Worm (Caenorhabditis elegans) whole organism, late embryonic: Measurements from ENCODE around the gene abu-13.

Experiments used
- K09A11.1 ChIP-seq: sonication (generic microtip); optimal IDR thresholded peaks from 2 replicates; lab custom pipeline; 2017; ENCODE audit warnings: antibody characterized with exemption, mild to moderate bottlenecking, missing genetic modification characterization, missing compliant biosample characterization; ENCODE audit not compliant: insufficient read depth
- Y22D7AL.16 ChIP-seq: sonication (generic microtip); optimal IDR thresholded peaks from 2 replicates; lab custom pipeline; 2016; ENCODE audit warnings: missing genetic modification characterization, missing compliant biosample characterization
- ahr-1 ChIP-seq: sonication (generic microtip); optimal IDR thresholded peaks from 2 replicates; lab custom pipeline; 2016; ENCODE audit warnings: missing genetic modification characterization, missing compliant biosample characterization
- ama-1 ChIP-seq: fragments of 150-350 bp; optimal IDR thresholded peaks from 2 replicates; lab custom pipeline; 2014
- ceh-19 ChIP-seq: fragments of 200-800 bp; sonication (Bioruptor generic); optimal IDR thresholded peaks from 2 replicates; lab custom pipeline; 2018; ENCODE audit warnings: mild to moderate bottlenecking, missing genetic modification characterization, missing compliant biosample characterization
- ceh-2 ChIP-seq: sonication (generic microtip); optimal IDR thresholded peaks from 2 replicates; lab custom pipeline; 2016; ENCODE audit warnings: missing genotype, missing genetic modification characterization, missing compliant biosample characterization
- ceh-30 ChIP-seq: fragments of 150-350 bp; optimal IDR thresholded peaks from 2 replicates; lab custom pipeline; 2014; ENCODE audit warnings: missing biosample characterization, missing genetic modification characterization
- ceh-34 ChIP-seq: sonication (generic microtip); optimal IDR thresholded peaks from 2 replicates; lab custom pipeline; 2016; ENCODE audit warnings: mild to moderate bottlenecking, missing genetic modification characterization, missing compliant biosample characterization
- che-1 ChIP-seq: sonication (generic microtip); optimal IDR thresholded peaks from 2 replicates; lab custom pipeline; 2016; ENCODE audit warnings: mild to moderate bottlenecking, missing genetic modification characterization, missing compliant biosample characterization
- dve-1 ChIP-seq: sonication (generic microtip); optimal IDR thresholded peaks from 2 replicates; lab custom pipeline; 2017; ENCODE audit warnings: antibody characterized with exemption, mild to moderate bottlenecking, missing genetic modification characterization, missing compliant biosample characterization
- elt-2 ChIP-seq: sonication (generic microtip); optimal IDR thresholded peaks from 2 replicates; lab custom pipeline; 2016; ENCODE audit warnings: missing genetic modification reagents, missing genetic modification characterization, missing compliant biosample characterization
- eyg-1 ChIP-seq: sonication (generic microtip); optimal IDR thresholded peaks from 2 replicates; lab custom pipeline; 2016; ENCODE audit warnings: missing genotype, missing genetic modification characterization, missing compliant biosample characterization
- fkh-6 ChIP-seq: sonication (generic microtip); optimal IDR thresholded peaks from 2 replicates; lab custom pipeline; 2016; ENCODE audit warnings: missing genetic modification characterization, missing compliant biosample characterization
- gmeb-2 ChIP-seq: sonication (generic microtip); optimal IDR thresholded peaks from 2 replicates; lab custom pipeline; 2016; ENCODE audit warnings: missing genetic modification characterization, inconsistent platforms, missing compliant biosample characterization
- hlh-30 ChIP-seq: sonication (generic microtip); optimal IDR thresholded peaks from 2 replicates; lab custom pipeline; 2017; ENCODE audit warnings: antibody characterized with exemption, missing genetic modification characterization, missing compliant biosample characterization; ENCODE audit not compliant: insufficient read depth
- hlh-6 ChIP-seq: sonication (generic microtip); optimal IDR thresholded peaks from 2 replicates; lab custom pipeline; 2016; ENCODE audit warnings: missing genotype, missing genetic modification characterization, missing compliant biosample characterization
- hlh-8 ChIP-seq: sonication (generic microtip); optimal IDR thresholded peaks from 2 replicates; lab custom pipeline; 2016; ENCODE audit warnings: missing genotype, missing genetic modification characterization, missing compliant biosample characterization
- lim-6 ChIP-seq: sonication (generic microtip); optimal IDR thresholded peaks from 2 replicates; lab custom pipeline; 2016; ENCODE audit warnings: missing genetic modification characterization, missing compliant biosample characterization
- madf-2 ChIP-seq: sonication (generic microtip); optimal IDR thresholded peaks from 2 replicates; lab custom pipeline; 2017; ENCODE audit warnings: missing genetic modification characterization, missing compliant biosample characterization
- mec-3 ChIP-seq: sonication (generic microtip); optimal IDR thresholded peaks from 2 replicates; lab custom pipeline; 2016; ENCODE audit warnings: borderline replicate concordance, missing genetic modification characterization, missing compliant biosample characterization
- nfya-1 ChIP-seq: sonication (generic microtip); optimal IDR thresholded peaks from 2 replicates; lab custom pipeline; 2017; ENCODE audit warnings: missing genetic modification characterization, mild to moderate bottlenecking, missing compliant biosample characterization, antibody characterized with exemption, moderate library complexity
- nhr-232 ChIP-seq: sonication (generic microtip); optimal IDR thresholded peaks from 2 replicates; lab custom pipeline; 2016; ENCODE audit warnings: missing genetic modification characterization, missing compliant biosample characterization
- npax-4 ChIP-seq: sonication (generic microtip); optimal IDR thresholded peaks from 2 replicates; lab custom pipeline; 2016; ENCODE audit warnings: missing genetic modification characterization, missing compliant biosample characterization
- pat-9 ChIP-seq: fragments of 200-800 bp; sonication (Bioruptor generic); optimal IDR thresholded peaks from 2 replicates; lab custom pipeline; 2018; ENCODE audit warnings: mild to moderate bottlenecking, missing genetic modification characterization, moderate library complexity, missing compliant biosample characterization
- pax-1 ChIP-seq: fragments of 150-350 bp; optimal IDR thresholded peaks from 2 replicates; lab custom pipeline; 2014; ENCODE audit warnings: missing biosample characterization, missing genetic modification characterization
- pha-2 ChIP-seq: sonication (generic microtip); optimal IDR thresholded peaks from 2 replicates; lab custom pipeline; 2017; ENCODE audit warnings: mild to moderate bottlenecking, missing genetic modification characterization, missing compliant biosample characterization
- pha-4 ChIP-seq: fragments of 150-350 bp; optimal IDR thresholded peaks from 2 replicates; lab custom pipeline; 2018; ENCODE audit warnings: missing biosample characterization, missing genetic modification reagents, missing genetic modification characterization
- pros-1 ChIP-seq: fragments of 150-350 bp; optimal IDR thresholded peaks from 2 replicates; lab custom pipeline; 2014; ENCODE audit warnings: missing biosample characterization, missing genetic modification reagents, missing genetic modification characterization
- rnt-1 ChIP-seq: sonication (generic microtip); optimal IDR thresholded peaks from 2 replicates; lab custom pipeline; 2016; ENCODE audit warnings: missing genetic modification characterization, missing compliant biosample characterization
- sdc-2 ChIP-seq: sonication (generic microtip); optimal IDR thresholded peaks from 2 replicates; lab custom pipeline; 2016; ENCODE audit warnings: missing genotype, missing genetic modification characterization, missing compliant biosample characterization
- unc-3 ChIP-seq, 2 experiments: fragments of 200-800 bp in 1 of 2; sonication (Bioruptor generic) in 1 of 2; sonication (generic microtip) in 1 of 2; conservative IDR thresholded peaks in 1 of 2; optimal IDR thresholded peaks in 1 of 2; 2 replicates each; pipeline versions ENCODE4 v1.3.6 to Lab custom; 2016 to 2022; ENCODE audit warnings: missing compliant biosample characterization in 2 of 2, missing genetic modification characterization in 2 of 2, missing genetic modification reagents in 1 of 2
- unc-42 ChIP-seq: sonication (generic microtip); optimal IDR thresholded peaks from 2 replicates; lab custom pipeline; 2016; ENCODE audit warnings: missing genotype, missing genetic modification characterization, missing compliant biosample characterization
- unc-55 ChIP-seq: sonication (generic microtip); optimal IDR thresholded peaks from 2 replicates; lab custom pipeline; 2017; ENCODE audit warnings: missing biosample characterization, missing genetic modification reagents, missing genetic modification characterization
- unc-86 ChIP-seq: sonication (generic microtip); optimal IDR thresholded peaks from 2 replicates; lab custom pipeline; 2016; ENCODE audit warnings: missing genetic modification characterization, missing compliant biosample characterization
- zip-5 ChIP-seq: sonication (generic microtip); optimal IDR thresholded peaks from 2 replicates; lab custom pipeline; 2016; ENCODE audit warnings: missing genetic modification characterization, missing compliant biosample characterization
- ztf-16 ChIP-seq: sonication (generic microtip); optimal IDR thresholded peaks from 2 replicates; lab custom pipeline; 2017; ENCODE audit warnings: missing genetic modification characterization, missing compliant biosample characterization

abu-13 gene

ce11 chrIII:6969090-6969489 is 23.4 kb upstream of the abu-13 start, which contains the start of gene F31E3.12:
Gene F31E3.12 (plus strand): TSS chrIII:6969390.
- TF ChIP-seq ceh-19 (GFP tag; lab: Kevin White, UChicago) = no peak
- no peak for TF ChIP-seq ceh-34 (tag; lab: Kevin White, UChicago)
- TF ChIP-seq unc-86 = no peak
- no peak for TF ChIP-seq lim-6 (tag; lab: Kevin White, UChicago)
- TF ChIP-seq npax-4 (tag; lab: Kevin White, UChicago) = no peak
- no peak for TF ChIP-seq gmeb-2 (tag; lab: Kevin White, UChicago)
- no peak for TF ChIP-seq pax-1 (tag; lab: Kevin White, UChicago)
- no peak for TF ChIP-seq unc-42 (tag; lab: Kevin White, UChicago)

ce11 chrIII:6968655-6969054 is 23.0 kb upstream of the abu-13 start:
- no peak for TF ChIP-seq dve-1
- no peak for TF ChIP-seq rnt-1 (tag; lab: Kevin White, UChicago)
- no peak for TF ChIP-seq sdc-2
- TF ChIP-seq eyg-1 (tag; lab: Kevin White, UChicago) = no peak
- TF ChIP-seq pha-4 = no peak
- no peak for TF ChIP-seq mec-3 (tag; lab: Kevin White, UChicago)
- TF ChIP-seq pat-9 = no peak
- TF ChIP-seq nhr-232 = no peak
- TF ChIP-seq, all 69 proteins: peak for 0

ce11 chrIII:6968080-6968639 is 22.5 kb upstream of the abu-13 start, which contains the start of gene panl-2:
Gene panl-2 (minus strand): TSS chrIII:6968130.
- TF ChIP-seq nfya-1 (tag; lab: Kevin White, UChicago) (peak; percentile 44), unc-3 (GFP tag; conservative IDR thresholded peaks at IDR 0.05; lab: Robert Waterston, UW) (no peak), unc-3 (tag; optimal IDR thresholded peaks at IDR 0.05; lab: Kevin White, UChicago) (no peak), ahr-1 (tag; lab: Kevin White, UChicago) (no peak), ama-1 (no peak), lim-6 (tag; lab: Kevin White, UChicago) (no peak), zip-5 (no peak), eyg-1 (tag; lab: Kevin White, UChicago) (no peak), ceh-34 (tag; lab: Kevin White, UChicago) (no peak), ceh-30 (tag; lab: Kevin White, UChicago) (no peak), Y22D7AL.16 (tag; lab: Kevin White, UChicago) (no peak), hlh-30 (tag; lab: Kevin White, UChicago) (peak; percentile 82), ceh-2 (tag; lab: Kevin White, UChicago) (no peak), npax-4 (tag; lab: Kevin White, UChicago) (no peak)

ce11 chrIII:6961937-6962504 is 16.3 kb upstream of the abu-13 start, which contains the start of the genes rpn-6.1 and F57B9.1:
Gene rpn-6.1 (minus strand): TSS chrIII:6962001.
Gene F57B9.1 (plus strand): TSS chrIII:6962090.
- no peak for TF ChIP-seq K09A11.1
- no peak for TF ChIP-seq nhr-232
- no peak for TF ChIP-seq che-1
- TF ChIP-seq elt-2 (tag; lab: Kevin White, UChicago) = peak; percentile 43
- no peak for TF ChIP-seq ceh-2 (tag; lab: Kevin White, UChicago)
- no peak for TF ChIP-seq ztf-16 (tag; lab: Kevin White, UChicago)
- TF ChIP-seq fkh-6 (tag; lab: Kevin White, UChicago) = no peak
- no peak for TF ChIP-seq pha-2
- TF ChIP-seq hlh-6 = no peak
- no peak for TF ChIP-seq madf-2 (tag; lab: Kevin White, UChicago)
- TF ChIP-seq hlh-8 (tag; lab: Kevin White, UChicago) = no peak
- peak; percentile 33 for TF ChIP-seq unc-55 (GFP tag; lab: Kevin White, UChicago)
- TF ChIP-seq ceh-34 (tag; lab: Kevin White, UChicago) = no peak
- no peak for TF ChIP-seq pros-1 (tag; lab: Kevin White, UChicago)
